Worm (Caenorhabditis elegans): ENCODE measurements around the gene T19C3.7.

DNA sequence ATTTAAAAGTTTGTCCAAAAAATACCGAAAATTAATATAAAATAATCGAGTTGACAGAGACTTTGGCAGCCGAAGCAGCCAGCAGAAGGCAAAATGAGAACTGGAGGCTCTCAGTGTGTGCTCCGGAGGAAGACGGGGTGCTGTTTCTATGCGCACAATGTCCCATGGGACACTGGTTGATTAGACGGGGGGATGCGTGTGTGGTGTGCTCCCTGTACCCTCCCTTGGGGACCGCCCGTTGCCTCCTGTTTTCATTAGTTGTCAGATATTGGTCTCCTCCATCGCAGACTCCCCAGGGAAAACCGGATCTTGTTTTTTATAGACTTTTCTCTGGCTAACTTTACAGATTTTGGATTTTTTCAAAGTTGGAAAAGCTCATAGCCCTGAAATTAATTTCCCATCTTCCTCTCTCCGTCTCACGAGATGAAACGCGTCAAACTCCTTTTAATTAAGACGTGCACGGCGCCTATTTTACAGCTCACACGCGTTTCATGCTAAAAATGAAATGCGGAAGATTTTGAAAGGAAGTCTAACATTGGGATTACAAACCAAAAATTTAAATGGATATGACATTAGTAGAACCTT is 29.3 kb upstream of the T19C3.7 start, which contains the start of gene C09F5.3:
- no peak for TF ChIP-seq ceh-82 (tag; optimal IDR thresholded peaks at IDR 0.05)
- no peak for TF ChIP-seq mep-1 (tag; optimal IDR thresholded peaks at IDR 0.05)
- TF ChIP-seq ces-1 (GFP tag; optimal IDR thresholded peaks at IDR 0.05) = no peak
- no peak for TF ChIP-seq lin-39 (tag; optimal IDR thresholded peaks at IDR 0.05)

Measured in whole organism, L1 larva.